Worm (Caenorhabditis elegans) whole organism, L1 larva: ENCODE data around the gene Y47D3A.20.

Experiments used
- C16A3.4 ChIP-seq: fragments of 150-350 bp; optimal IDR thresholded peaks from 2 replicates; lab custom pipeline; 2014; ENCODE audit warnings: missing biosample characterization, missing genetic modification characterization
- aha-1 ChIP-seq: fragments of 150-350 bp; optimal IDR thresholded peaks from 2 replicates; lab custom pipeline; 2014; ENCODE audit warnings: missing biosample characterization, missing genetic modification characterization
- aly-2 ChIP-seq: fragments of 150-350 bp; optimal IDR thresholded peaks from 2 replicates; lab custom pipeline; 2014; ENCODE audit warnings: missing biosample characterization, missing genetic modification characterization
- ceh-82 ChIP-seq, 3 experiments: fragments of 150-350 bp in 1 of 3; sonication (generic microtip) in 2 of 3; optimal IDR thresholded peaks; 2 replicates each; lab custom pipeline; 2014 to 2017; ENCODE audit warnings: missing biosample characterization in 3 of 3, missing genetic modification characterization in 3 of 3
- dpl-1 ChIP-seq, 3 experiments: fragments of 150-350 bp in 2 of 3; sonication (generic microtip) in 1 of 3; optimal IDR thresholded peaks; 2 replicates each; lab custom pipeline; 2014 to 2017; ENCODE audit warnings: missing biosample characterization in 3 of 3, missing genetic modification characterization in 3 of 3, missing genetic modification reagents in 3 of 3
- efl-1 ChIP-seq, 4 experiments: fragments of 150-350 bp; optimal IDR thresholded peaks in 3 of 4; peaks in 1 of 4; 1 replicate in 1 of 4; 2 replicates in 3 of 4; lab custom pipeline; 2014; ENCODE audit warnings: missing biosample characterization in 2 of 4, missing genetic modification characterization in 2 of 4, missing genetic modification reagents in 2 of 4
- mef-2 ChIP-seq: fragments of 150-350 bp; optimal IDR thresholded peaks from 2 replicates; lab custom pipeline; 2014; ENCODE audit warnings: missing biosample characterization, missing genetic modification characterization
- nhr-20 ChIP-seq: sonication (generic microtip); optimal IDR thresholded peaks from 2 replicates; lab custom pipeline; 2016; ENCODE audit warnings: mild to moderate bottlenecking, missing genetic modification characterization, missing compliant biosample characterization
- nhr-77 ChIP-seq: fragments of 150-350 bp; optimal IDR thresholded peaks from 2 replicates; lab custom pipeline; 2014; ENCODE audit warnings: missing biosample characterization, missing genetic modification characterization
- snpc-4 ChIP-seq: fragments of 150-350 bp; optimal IDR thresholded peaks from 2 replicates; lab custom pipeline; 2014; ENCODE audit warnings: missing biosample characterization, missing genetic modification characterization
- unc-130 ChIP-seq: fragments of 150-350 bp; optimal IDR thresholded peaks from 2 replicates; lab custom pipeline; 2017; ENCODE audit warnings: missing biosample characterization, missing genetic modification characterization, inconsistent platforms
- xbp-1 ChIP-seq: sonication (generic microtip); optimal IDR thresholded peaks from 2 replicates; lab custom pipeline; 2016; ENCODE audit warnings: missing genetic modification characterization, missing compliant biosample characterization
- ztf-11 ChIP-seq, 2 experiments: sonication (generic microtip); optimal IDR thresholded peaks; 2 replicates each; lab custom pipeline; 2016 to 2017; ENCODE audit warnings: missing genetic modification characterization in 2 of 2, missing biosample characterization in 1 of 2, missing compliant biosample characterization in 1 of 2

DNA sequence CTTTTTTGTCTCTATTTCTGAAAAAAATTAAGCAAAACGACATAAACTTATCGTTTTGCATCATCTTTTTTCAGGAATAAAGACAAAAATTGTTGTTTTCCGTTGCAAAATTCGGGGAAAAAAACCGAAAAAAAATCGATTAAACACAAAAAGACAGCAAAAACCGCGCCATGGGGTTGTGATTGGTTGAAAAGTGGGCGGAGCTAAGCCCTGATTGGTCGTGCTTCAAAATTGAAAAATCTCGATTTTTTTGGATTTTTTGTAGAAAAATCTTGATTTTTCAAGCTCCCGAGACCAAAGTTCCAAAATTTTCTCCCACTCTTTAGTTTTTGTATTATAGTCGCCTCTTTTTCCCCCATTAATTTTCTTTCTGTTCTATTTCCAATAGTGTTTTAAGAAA is 36.6 kb upstream of the Y47D3A.20 start:
- TF ChIP-seq ceh-82 (tag; optimal IDR thresholded peaks at IDR 0.05; lab: Kevin White, UChicago) (no peak), dpl-1 (GFP tag; optimal IDR thresholded peaks at IDR 0.05; lab: Kevin White, UChicago) (no peak), aha-1 (no peak), ztf-11 (tag; optimal IDR thresholded peaks at IDR 0.05; lab: Kevin White, UChicago) (no peak), nhr-20 (no peak), snpc-4 (tag; lab: Kevin White, UChicago) (no peak), xbp-1 (tag; lab: Kevin White, UChicago) (no peak), mef-2 (tag; lab: Kevin White, UChicago) (no peak), efl-1 (optimal IDR thresholded peaks at IDR 0.05; lab: Kevin White, UChicago) (no peak), efl-1 (GFP tag; optimal IDR thresholded peaks at IDR 0.05 in 1 of 2; lab: Kevin White, UChicago) (no peak), nhr-77 (tag; lab: Kevin White, UChicago) (no peak), C16A3.4 (no peak), unc-130 (tag; lab: Kevin White, UChicago) (no peak), aly-2 (tag; lab: Kevin White, UChicago) (no peak)
